Worm (Caenorhabditis elegans) whole organism, L4 larva: Measurements from ENCODE around the gene snf-5.

Experiments
- Y48G9A.11 ChIP-seq: fragments of 200-800 bp; sonication (Bioruptor generic); IDR thresholded peaks from 2 replicates; pipeline ENCODE4 v1.3.6; 2022; ENCODE audit warnings: missing genetic modification reagents, missing genetic modification characterization, missing compliant biosample characterization
- aha-1 ChIP-seq: fragments of 150-350 bp; peaks from one replicate; lab custom pipeline; 2014; ENCODE audit warnings: missing biosample characterization, missing genetic modification characterization
- attf-4 ChIP-seq: sonication (generic microtip); optimal IDR thresholded peaks from 3 replicates; lab custom pipeline; 2017; ENCODE audit warnings: missing biosample characterization, missing genetic modification characterization
- daf-12 ChIP-seq: fragments of 150-350 bp; optimal IDR thresholded peaks from 2 replicates; lab custom pipeline; 2014; ENCODE audit warnings: missing biosample characterization, missing genetic modification reagents, missing genetic modification characterization
- daf-16 ChIP-seq, 3 experiments: sonication (generic microtip); optimal IDR thresholded peaks; 2 replicates each; lab custom pipeline; 2016 to 2017; ENCODE audit warnings: missing genetic modification characterization in 3 of 3, missing genetic modification reagents in 3 of 3, mild to moderate bottlenecking in 2 of 3, missing compliant biosample characterization in 2 of 3, missing biosample characterization in 1 of 3, moderate library complexity in 1 of 3
- dmd-6 ChIP-seq: fragments of 200-800 bp; sonication (Bioruptor generic); IDR thresholded peaks from 2 replicates; pipeline ENCODE4 v1.3.6; 2022; ENCODE audit warnings: missing genetic modification reagents, missing genetic modification characterization, missing compliant biosample characterization
- dve-1 ChIP-seq: sonication (generic microtip); optimal IDR thresholded peaks from 2 replicates; lab custom pipeline; 2017; ENCODE audit warnings: antibody characterized with exemption, mild to moderate bottlenecking, missing genetic modification characterization, missing compliant biosample characterization; ENCODE audit not compliant: insufficient read depth
- fos-1 ChIP-seq: fragments of 150-350 bp; optimal IDR thresholded peaks from 2 replicates; lab custom pipeline; 2014; ENCODE audit warnings: missing biosample characterization, missing genetic modification characterization
- gei-8 ChIP-seq: fragments of 200-800 bp; sonication (Bioruptor generic); optimal IDR thresholded peaks from 2 replicates; lab custom pipeline; 2018; ENCODE audit warnings: mild to moderate bottlenecking, missing genetic modification characterization, missing compliant biosample characterization
- hlh-11 ChIP-seq: fragments of 200-800 bp; sonication (Bioruptor generic); optimal IDR thresholded peaks from 2 replicates; lab custom pipeline; 2018; ENCODE audit warnings: mild to moderate bottlenecking, missing genetic modification characterization, missing compliant biosample characterization
- hlh-30 ChIP-seq: sonication (generic microtip); optimal IDR thresholded peaks from 2 replicates; lab custom pipeline; 2017; ENCODE audit warnings: antibody characterized with exemption, mild to moderate bottlenecking, missing genetic modification characterization, missing compliant biosample characterization; ENCODE audit not compliant: insufficient read depth
- mdl-1 ChIP-seq, 2 experiments: fragments of 150-350 bp in 1 of 2; sonication (generic microtip) in 1 of 2; optimal IDR thresholded peaks; 2 replicates each; lab custom pipeline; 2014 to 2017; ENCODE audit warnings: missing biosample characterization in 2 of 2, missing genetic modification characterization in 2 of 2
- mdt-29 ChIP-seq: fragments of 200-800 bp; sonication (Bioruptor generic); IDR thresholded peaks from 2 replicates; pipeline ENCODE4 v1.3.6; 2022; ENCODE audit warnings: missing genetic modification reagents, missing genetic modification characterization, missing compliant biosample characterization
- nhr-28 ChIP-seq: fragments of 150-350 bp; optimal IDR thresholded peaks from 2 replicates; lab custom pipeline; 2014; ENCODE audit warnings: missing biosample characterization, missing genetic modification characterization
- pqm-1 ChIP-seq: sonication (generic microtip); optimal IDR thresholded peaks from 2 replicates; lab custom pipeline; 2017; ENCODE audit warnings: missing biosample characterization, missing genetic modification characterization
- tra-1 ChIP-seq: fragments of 200-800 bp; sonication (Bioruptor generic); IDR thresholded peaks from 2 replicates; pipeline ENCODE4 v1.3.6; 2022; ENCODE audit warnings: missing genetic modification reagents, missing genetic modification characterization, missing compliant biosample characterization
- unc-130 ChIP-seq: sonication (generic microtip); optimal IDR thresholded peaks from 2 replicates; lab custom pipeline; 2016; ENCODE audit warnings: missing genetic modification reagents, missing genetic modification characterization, missing compliant biosample characterization
- unc-62 ChIP-seq, 3 experiments: fragments of 150-350 bp in 1 of 3; sonication (generic microtip); optimal IDR thresholded peaks in 2 of 3; peaks in 1 of 3; 1 replicate in 1 of 3; 2 replicates in 2 of 3; lab custom pipeline; 2014 to 2017; ENCODE audit warnings: missing biosample characterization in 3 of 3, missing genetic modification characterization in 3 of 3, missing genetic modification reagents in 3 of 3, missing genotype in 1 of 3
- zfp-2 ChIP-seq: sonication (generic microtip); optimal IDR thresholded peaks from 2 replicates; lab custom pipeline; 2016; ENCODE audit warnings: mild to moderate bottlenecking, missing genetic modification characterization, missing compliant biosample characterization
- ztf-7 ChIP-seq: fragments of 150-350 bp; optimal IDR thresholded peaks from 2 replicates; lab custom pipeline; 2014; ENCODE audit warnings: missing biosample characterization, missing genetic modification characterization

snf-5 gene

ce11 chrII:12818488-12818887, 47.1 kb downstream of the snf-5 start, which contains the start of gene Y46G5A.22:
Y46G5A.22 (minus strand) TSS chrII:12818588.
- TF ChIP-seq hlh-30 (peak; percentile 15), fos-1 (no peak), unc-62 (GFP tag; optimal IDR thresholded peaks at IDR 0.05 in 1 of 2; lab: Kevin White, UChicago) (peak in 1 of 2 experiments; percentile 72), unc-62 (tag; optimal IDR thresholded peaks at IDR 0.05; lab: Kevin White, UChicago) (no peak)

DNA sequence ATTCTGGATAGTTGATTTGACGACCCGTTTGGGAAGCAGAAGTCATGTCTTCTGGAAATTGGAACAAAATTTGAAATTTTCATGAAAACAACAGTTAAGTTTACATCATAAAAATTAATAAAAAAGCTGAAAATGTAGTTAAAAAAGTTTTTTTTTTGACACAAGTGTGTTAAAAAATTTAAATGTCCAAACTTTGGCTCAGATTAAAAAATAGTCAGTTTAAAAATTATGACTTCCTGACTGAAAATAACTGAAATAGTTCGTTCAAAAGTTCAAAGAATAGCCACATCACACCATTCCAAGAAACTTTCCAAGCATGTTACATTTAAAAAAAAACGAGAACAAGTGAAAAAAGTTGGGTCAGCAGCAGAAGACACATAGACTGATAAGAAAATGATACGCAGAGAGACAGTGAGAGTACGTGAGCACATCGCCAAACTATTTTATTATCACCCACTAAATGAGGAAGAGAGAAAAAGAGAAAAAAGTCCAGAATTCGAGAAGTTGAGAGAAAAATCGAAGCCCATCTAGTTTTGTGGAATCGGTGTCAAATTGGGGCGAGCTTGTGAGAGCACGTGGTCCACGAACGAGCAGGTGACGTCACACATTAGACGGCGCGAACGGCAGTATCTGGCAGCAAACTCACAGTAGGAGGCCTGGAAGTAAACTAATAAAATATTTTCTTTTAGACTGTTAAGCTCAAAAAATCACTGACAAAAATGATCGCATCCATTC, 49.0 kb downstream of the snf-5 start, which contains the start of gene acl-7:
TSS of gene acl-7 (minus strand) at position 51 of the 735 bp plus-strand sequence.
- TF ChIP-seq tra-1 (GFP tag; lab: Robert Waterston, UW) = no peak
- TF ChIP-seq daf-12 (tag; lab: Kevin White, UChicago) = no peak
- TF ChIP-seq attf-4 (tag; lab: Kevin White, UChicago) = no peak
- no peak for TF ChIP-seq unc-130
- peak; percentile 82 for TF ChIP-seq pqm-1 (tag; lab: Kevin White, UChicago)
- no peak for TF ChIP-seq Y48G9A.11 (GFP tag; lab: Robert Waterston, UW)
- peak; percentile 92 for TF ChIP-seq mdt-29 (GFP tag; lab: Robert Waterston, UW)
- TF ChIP-seq hlh-11 (tag; lab: Kevin White, UChicago) = peak; percentile 40
- TF ChIP-seq daf-16 (GFP tag; optimal IDR thresholded peaks at IDR 0.05; lab: Kevin White, UChicago) = no peak
- peak; percentile 52 for TF ChIP-seq daf-16 (tag; optimal IDR thresholded peaks at IDR 0.05; lab: Kevin White, UChicago)
- peak; percentile 55 for TF ChIP-seq dve-1
- TF ChIP-seq zfp-2 = no peak
- TF ChIP-seq nhr-28 = peak; percentile 43
- TF ChIP-seq hlh-30 = peak; percentile 41
- TF ChIP-seq ztf-7 (tag; lab: Kevin White, UChicago) = no peak
- TF ChIP-seq mdl-1 (tag; optimal IDR thresholded peaks at IDR 0.05; lab: Kevin White, UChicago) = peak in 1 of 2 experiments; percentile 10
- peak; percentile 46; the same call in 1 of the 2 replicates for TF ChIP-seq dmd-6 (GFP tag; lab: Robert Waterston, UW)

DNA sequence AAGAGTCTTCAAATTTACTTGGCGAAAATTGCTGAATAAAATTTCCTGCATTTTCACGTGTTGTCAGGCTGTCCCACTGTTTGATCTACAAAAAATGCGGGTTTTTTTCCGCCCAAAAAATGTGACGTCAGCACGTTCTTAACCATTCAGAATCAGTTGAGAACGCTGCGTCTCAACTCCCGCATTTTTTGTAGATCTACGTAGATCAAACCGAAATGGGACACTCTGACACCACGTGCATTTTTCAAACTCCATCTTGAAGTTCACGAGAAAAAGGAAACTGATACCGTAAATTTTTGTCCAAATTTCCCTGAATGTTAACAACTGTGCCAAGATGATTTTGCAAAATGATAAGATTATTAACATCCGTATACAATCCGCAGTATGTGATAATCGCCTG, 52.3 kb downstream of the snf-5 start:
- TF ChIP-seq gei-8 (GFP tag; lab: Kevin White, UChicago) (no peak), aha-1 (tag; lab: Kevin White, UChicago) (peak; percentile 95)
